Fruit fly (Drosophila melanogaster): ENCODE data around the gene Pfdn1.

Gene Pfdn1

dm6 chr2L:6090786-6091716, 22.2 kb downstream of the Pfdn1 start, which contains the start of gene CG45075 (continued):
- TF ChIP-seq CG8290 (GFP tag; optimal IDR thresholded peaks at IDR 0.05) (no peak), CG8290 (tag; optimal IDR thresholded peaks at IDR 0.05) (peak in 1 of 2 experiments; percentile 27), Xrp1 (GFP tag; IDR thresholded peaks at IDR 0.05) (no peak), row (GFP tag; IDR thresholded peaks at IDR 0.05) (no peak), wek (GFP tag; optimal IDR thresholded peaks at IDR 0.05) (no peak), pzg (GFP tag; optimal IDR thresholded peaks at IDR 0.05) (no peak), salm (tag; optimal IDR thresholded peaks at IDR 0.05) (no peak), CHES-1-like (GFP tag; optimal IDR thresholded peaks at IDR 0.05) (no peak), ara (GFP tag; IDR thresholded peaks at IDR 0.05) (peak; percentile 19; the same call in 1 of the 2 replicates), fru (optimal IDR thresholded peaks at IDR 0.05) (no peak), CG42726 (GFP tag; IDR thresholded peaks at IDR 0.05; ENCODE audit: partially characterized antibody) (0 out of 2 replicates have a peak, but pooled peaks have one; percentile 51), lmd (GFP tag; IDR thresholded peaks at IDR 0.05) (no peak), Oaz (GFP tag; IDR thresholded peaks at IDR 0.05) (no peak), Neu2 (GFP tag; optimal IDR thresholded peaks at IDR 0.05; ENCODE audit: borderline replicate concordance) (no peak), jigr1 (GFP tag; IDR thresholded peaks at IDR 0.05) (no peak), nau (GFP tag; optimal IDR thresholded peaks at IDR 0.05) (no peak), Elba2 (GFP tag; optimal IDR thresholded peaks at IDR 0.05) (no peak), HLH3B (GFP tag; IDR thresholded peaks at IDR 0.05) (no peak; the same call in 1 of the 2 replicates), hb (GFP tag; IDR thresholded peaks at IDR 0.05; ENCODE audit: partially characterized antibody) (no peak), CG18599 (GFP tag; optimal IDR thresholded peaks at IDR 0.05) (no peak), Taf1 (GFP tag; IDR thresholded peaks at IDR 0.05) (no peak), CG10959 (GFP tag; IDR thresholded peaks at IDR 0.05) (no peak), kay (GFP tag; optimal IDR thresholded peaks at IDR 0.05) (no peak), nmo (GFP tag; optimal IDR thresholded peaks at IDR 0.05) (no peak), HLH4C (GFP tag; IDR thresholded peaks at IDR 0.05; ENCODE audit: partially characterized antibody) (no peak), pum (GFP tag; optimal IDR thresholded peaks at IDR 0.05) (no peak), Med (GFP tag) (peak; percentile 11), en (GFP tag; optimal IDR thresholded peaks at IDR 0.05) (no peak), CG7786 (GFP tag; optimal IDR thresholded peaks at IDR 0.05) (no peak), H15 (GFP tag; IDR thresholded peaks at IDR 0.05) (no peak), Rx (GFP tag; IDR thresholded peaks at IDR 0.05) (no peak), YL-1 (GFP tag; optimal IDR thresholded peaks at IDR 0.05) (no peak), CG2116 (GFP tag; optimal IDR thresholded peaks at IDR 0.05) (no peak), Gsc (GFP tag; IDR thresholded peaks at IDR 0.05) (no peak), danr (GFP tag; IDR thresholded peaks at IDR 0.05) (no peak), h (optimal IDR thresholded peaks at IDR 0.05) (no peak), Atf3 (GFP tag; optimal IDR thresholded peaks at IDR 0.05) (no peak), Hr51 (GFP tag; optimal IDR thresholded peaks at IDR 0.05) (no peak), E2f2 (GFP tag; IDR thresholded peaks at IDR 0.05) (no peak), CG10654 (GFP tag; optimal IDR thresholded peaks at IDR 0.05) (no peak), chif (GFP tag; optimal IDR thresholded peaks at IDR 0.05) (no peak), CG5245 (GFP tag; optimal IDR thresholded peaks at IDR 0.05) (no peak), lbe (GFP tag; optimal IDR thresholded peaks at IDR 0.05) (no peak), corto (GFP tag; optimal IDR thresholded peaks at IDR 0.05) (no peak), CG11093 (GFP tag; IDR thresholded peaks at IDR 0.05) (no peak), CG15269 (tag; optimal IDR thresholded peaks at IDR 0.05) (no peak), cg (GFP tag; optimal IDR thresholded peaks at IDR 0.05) (peak; percentile 76), oc (tag; optimal IDR thresholded peaks at IDR 0.05) (no peak), CG9727 (GFP tag; optimal IDR thresholded peaks at IDR 0.05) (no peak), HmgZ (tag; optimal IDR thresholded peaks at IDR 0.05) (peak; percentile 10), jumu (GFP tag; optimal IDR thresholded peaks at IDR 0.05) (no peak)

Measured in whole organism, embryonic.